Worm (Caenorhabditis elegans): Measurements from ENCODE around the gene T13F2.6.

Gene T13F2.6

DNA sequence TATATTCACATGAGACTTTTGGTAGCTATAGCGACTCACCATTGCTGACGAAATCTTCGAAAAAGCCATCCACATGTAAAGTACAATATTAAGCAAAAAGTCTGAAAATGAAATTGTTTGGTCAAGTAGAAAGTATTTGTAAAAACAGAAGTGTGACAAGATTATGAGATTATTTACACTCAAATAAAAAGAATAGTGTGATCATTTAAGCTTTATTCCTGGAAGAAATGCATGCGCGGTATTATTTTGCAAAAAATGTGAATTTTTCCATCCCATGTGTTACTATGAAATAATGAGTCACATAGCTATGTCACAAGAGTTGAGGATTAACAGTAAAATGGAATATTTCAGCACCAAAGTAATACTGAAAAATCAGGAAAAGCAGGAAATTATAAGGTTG, 32.5 kb downstream of the T13F2.6 start, which contains the start of gene dct-15:
TSS of gene dct-15 (minus strand) at position 101 of the 400 bp plus-strand sequence.
- TF ChIP-seq snu-23 (GFP tag; optimal IDR thresholded peaks at IDR 0.05) (no peak), nhr-47 (tag; optimal IDR thresholded peaks at IDR 0.05) (peak; percentile 26), ama-1 (optimal IDR thresholded peaks at IDR 0.05) (no peak), rnt-1 (tag; optimal IDR thresholded peaks at IDR 0.05) (no peak), snpc-4 (tag; optimal IDR thresholded peaks at IDR 0.05) (no peak), C16A3.4 (tag; optimal IDR thresholded peaks at IDR 0.05) (no peak), fkh-8 (tag; optimal IDR thresholded peaks at IDR 0.05) (peak; percentile 68), pqm-1 (tag; optimal IDR thresholded peaks at IDR 0.05) (no peak), zag-1 (tag; optimal IDR thresholded peaks at IDR 0.05) (no peak), C04F5.9 (tag; optimal IDR thresholded peaks at IDR 0.05) (no peak), fos-1 (tag; optimal IDR thresholded peaks at IDR 0.05) (no peak), sox-4 (tag; optimal IDR thresholded peaks at IDR 0.05) (peak; percentile 31), nhr-12 (tag; optimal IDR thresholded peaks at IDR 0.05) (no peak), sup-37 (GFP tag; optimal IDR thresholded peaks at IDR 0.05) (no peak), nhr-84 (tag; optimal IDR thresholded peaks at IDR 0.05) (no peak), lin-14 (GFP tag; optimal IDR thresholded peaks at IDR 0.05) (no peak), dsc-1 (tag; optimal IDR thresholded peaks at IDR 0.05) (peak; percentile 71), nhr-77 (tag; optimal IDR thresholded peaks at IDR 0.05) (no peak), ces-1 (GFP tag; optimal IDR thresholded peaks at IDR 0.05) (no peak), pax-3 (tag; optimal IDR thresholded peaks at IDR 0.05) (no peak), nhr-11 (tag; optimal IDR thresholded peaks at IDR 0.05) (no peak), ceh-63 (GFP tag; optimal IDR thresholded peaks at IDR 0.05) (no peak), ets-5 (GFP tag; IDR thresholded peaks at IDR 0.05) (no peak), jun-1 (tag; optimal IDR thresholded peaks at IDR 0.05) (no peak), hpl-2 (GFP tag; optimal IDR thresholded peaks at IDR 0.05) (no peak), ztf-11 (tag; optimal IDR thresholded peaks at IDR 0.05) (no peak), nhr-71 (tag; optimal IDR thresholded peaks at IDR 0.05) (peak; percentile 31)

DNA sequence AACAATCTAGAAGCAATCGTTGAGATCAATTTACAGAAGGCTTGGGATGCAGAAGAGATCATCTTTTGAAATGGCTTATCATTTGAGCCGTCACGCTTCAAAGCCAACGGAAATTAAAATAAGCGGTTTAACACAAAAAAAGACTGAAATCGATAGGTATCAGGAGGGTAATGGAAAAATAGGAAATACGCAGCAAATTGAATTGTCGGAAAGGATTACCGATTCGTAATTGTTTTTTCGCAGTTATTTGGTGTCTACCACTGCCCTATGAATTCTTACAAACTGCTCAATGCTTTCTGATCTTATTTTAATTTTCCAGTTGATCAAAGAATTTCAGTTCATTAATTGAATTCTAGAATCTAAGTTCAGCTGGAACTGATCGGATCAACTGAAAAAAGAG, 33.4 kb downstream of the T13F2.6 start:
- TF ChIP-seq fos-1 (tag; optimal IDR thresholded peaks at IDR 0.05): no peak
- TF ChIP-seq nhr-12 (tag; optimal IDR thresholded peaks at IDR 0.05): no peak
- no peak for TF ChIP-seq mdl-1 (tag; optimal IDR thresholded peaks at IDR 0.05)
- TF ChIP-seq dsc-1 (tag; optimal IDR thresholded peaks at IDR 0.05): peak; percentile 68
- TF ChIP-seq fkh-8 (tag; optimal IDR thresholded peaks at IDR 0.05): peak; percentile 63
- peak; percentile 16 for TF ChIP-seq unc-30 (tag; optimal IDR thresholded peaks at IDR 0.05)
- TF ChIP-seq efl-1 (optimal IDR thresholded peaks at IDR 0.05): no peak
- TF ChIP-seq efl-1 (GFP tag; optimal IDR thresholded peaks at IDR 0.05 in 1 of 2): no peak
- TF ChIP-seq hpl-2 (GFP tag; optimal IDR thresholded peaks at IDR 0.05): no peak
- TF ChIP-seq hlh-17 (GFP tag; optimal IDR thresholded peaks at IDR 0.05; ENCODE audit: borderline replicate concordance): no peak
- peak; percentile 26 for TF ChIP-seq nhr-47 (tag; optimal IDR thresholded peaks at IDR 0.05)
- peak; percentile 53 for TF ChIP-seq nhr-71 (tag; optimal IDR thresholded peaks at IDR 0.05)

DNA sequence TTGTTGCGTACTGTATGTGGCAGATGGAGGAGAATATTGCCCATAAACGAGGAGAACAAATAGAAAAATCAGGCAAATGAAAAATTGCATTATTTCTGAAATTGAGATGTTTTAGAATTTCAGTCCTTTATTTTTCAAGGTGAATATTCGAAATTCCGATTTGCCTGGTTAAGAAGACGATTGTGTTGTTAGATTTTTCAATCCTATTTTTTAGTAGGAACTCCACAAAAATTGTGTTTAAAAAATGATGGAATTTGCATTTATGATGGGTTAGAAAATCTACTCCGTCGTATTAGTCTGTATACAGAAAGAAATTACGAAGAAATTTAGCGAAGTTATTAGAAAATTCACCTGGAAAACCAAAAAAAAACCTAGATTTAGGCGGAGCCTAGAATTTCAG, 37.3 kb downstream of the T13F2.6 start, which contains the start of gene egl-20:
TSS of gene egl-20 (minus strand) at position 101 of the 400 bp plus-strand sequence.
- TF ChIP-seq egl-27 (tag; optimal IDR thresholded peaks at IDR 0.05): no peak
- TF ChIP-seq efl-3 (GFP tag; optimal IDR thresholded peaks at IDR 0.05): no peak
- TF ChIP-seq vab-15 (tag; optimal IDR thresholded peaks at IDR 0.05): no peak
- TF ChIP-seq jun-1 (tag; optimal IDR thresholded peaks at IDR 0.05): no peak
- no peak for TF ChIP-seq xbp-1 (tag; optimal IDR thresholded peaks at IDR 0.05)
- TF ChIP-seq elt-3 (tag; optimal IDR thresholded peaks at IDR 0.05): no peak
- TF ChIP-seq mep-1 (tag; optimal IDR thresholded peaks at IDR 0.05): no peak
- TF ChIP-seq lir-3 (tag; optimal IDR thresholded peaks at IDR 0.05; ENCODE audit: poor library complexity): no peak
